Fruit fly (Drosophila melanogaster) S2 (cell line): Measurements from ENCODE around the gene CG12477.

Source experiments
- CG8478 ChIP-seq: fragments of >200 bp; optimal IDR thresholded peaks from 2 replicates; lab custom pipeline; 2018
- CTCF ChIP-seq, 2 experiments: fragments of >200 bp; optimal IDR thresholded peaks; 2 replicates each; lab custom pipeline; 2018

- TF ChIP-seq CTCF (optimal IDR thresholded peaks at IDR 0.05; lab: Kevin White, UChicago) (no peak), CG8478 (lab: Kevin White, UChicago) (no peak)
Measured at dm6 chr3L:18765657-18766592, 42.9 kb upstream of the CG12477 start.
